Fruit fly (Drosophila melanogaster): ENCODE results near the gene CG7920.
A peak's percentile ranks its signal among the peaks of the same experiment; 100 is the strongest.

The CG7920 gene

DNA sequence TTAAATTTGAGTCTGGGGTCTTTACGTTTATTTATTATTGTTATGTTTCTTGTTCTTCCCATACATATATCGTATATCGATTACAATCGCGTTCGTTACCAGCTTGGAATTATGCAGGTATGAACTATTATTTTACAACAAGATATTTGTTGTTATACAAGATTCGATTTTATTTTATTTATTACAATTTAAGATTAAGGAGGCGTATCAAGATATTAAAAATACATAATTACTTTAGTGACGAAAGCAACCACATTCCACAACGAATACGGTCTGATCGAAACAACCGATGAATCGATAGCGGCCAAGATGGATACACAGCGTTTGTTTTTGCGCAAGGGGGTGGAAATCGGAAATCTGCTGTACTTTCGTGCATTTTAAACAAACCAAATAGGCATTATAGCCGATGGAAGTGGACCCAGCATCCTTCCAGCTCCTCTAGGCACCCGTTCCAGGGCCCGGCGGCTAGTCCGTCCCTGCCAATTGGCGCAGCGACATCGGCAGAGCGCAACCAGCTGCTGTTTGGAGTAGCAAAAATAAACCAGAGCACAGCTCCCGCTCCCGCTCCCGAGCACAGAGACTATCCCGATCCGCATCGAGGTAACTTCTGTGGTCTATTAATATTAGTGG lies 17.4 kb downstream of the CG7920 start, which contains the start of the genes CG15525 and CG11504 (continued):
- TF ChIP-seq da (GFP tag; optimal IDR thresholded peaks at IDR 0.05) (no peak), Rfx (GFP tag; IDR thresholded peaks at IDR 0.05) (peak; percentile 72), CG11247 (GFP tag; IDR thresholded peaks at IDR 0.05) (no peak), maf-S (GFP tag; optimal IDR thresholded peaks at IDR 0.05) (no peak), chn (GFP tag; optimal IDR thresholded peaks at IDR 0.05) (peak; percentile 47), sens-2 (GFP tag; IDR thresholded peaks at IDR 0.05) (no peak), CG14710 (tag; optimal IDR thresholded peaks at IDR 0.05) (peak; percentile 72), CG4404 (GFP tag; IDR thresholded peaks at IDR 0.05) (no peak), trh (GFP tag; optimal IDR thresholded peaks at IDR 0.05) (no peak), CG16815 (GFP tag; optimal IDR thresholded peaks at IDR 0.05) (no peak), abd-A (tag; optimal IDR thresholded peaks at IDR 0.05) (no peak), B-H1 (GFP tag; IDR thresholded peaks at IDR 0.05) (no peak), Optix (GFP tag; IDR thresholded peaks at IDR 0.05) (0 out of 3 replicates have a peak, but pooled peaks have one; percentile 47), Scr (GFP tag; IDR thresholded peaks at IDR 0.05; ENCODE audit: partially characterized antibody) (peak; percentile 92), shn (GFP tag; optimal IDR thresholded peaks at IDR 0.05) (peak; percentile 51), CG13296 (GFP tag; optimal IDR thresholded peaks at IDR 0.05) (no peak), her (GFP tag; optimal IDR thresholded peaks at IDR 0.05) (no peak), Hey (tag; optimal IDR thresholded peaks at IDR 0.05) (no peak), CG12942 (GFP tag; optimal IDR thresholded peaks at IDR 0.05) (peak; percentile 26), C15 (GFP tag; IDR thresholded peaks at IDR 0.05) (no peak), CG4617 (GFP tag; optimal IDR thresholded peaks at IDR 0.05; ENCODE audit: borderline replicate concordance) (peak; percentile 96), CG7963 (GFP tag; IDR thresholded peaks at IDR 0.05; ENCODE audit: partially characterized antibody) (peak; percentile 54; the same call in 2 of the 3 replicates), CG8281 (tag; optimal IDR thresholded peaks at IDR 0.05) (no peak), Antp (GFP tag; optimal IDR thresholded peaks at IDR 0.05) (peak; percentile 32), Mrtf (GFP tag; IDR thresholded peaks at IDR 0.05) (no peak), Gsc (GFP tag; IDR thresholded peaks at IDR 0.05) (no peak), Dref (GFP tag; IDR thresholded peaks at IDR 0.05) (peak; percentile 90), GATAe (GFP tag; conservative IDR thresholded peaks at IDR 0.05) (no peak), ems (GFP tag; optimal IDR thresholded peaks at IDR 0.05) (peak; percentile 46), wdn (GFP tag; IDR thresholded peaks at IDR 0.05) (no peak), Six4 (GFP tag; optimal IDR thresholded peaks at IDR 0.05) (no peak), unc-4 (GFP tag; IDR thresholded peaks at IDR 0.05; ENCODE audit: partially characterized antibody) (peak; percentile 91), CG13894 (tag; optimal IDR thresholded peaks at IDR 0.05) (no peak), CG34376 (GFP tag; optimal IDR thresholded peaks at IDR 0.05) (no peak), dan (GFP tag; IDR thresholded peaks at IDR 0.05) (no peak), btn (GFP tag; optimal IDR thresholded peaks at IDR 0.05) (no peak), hb (GFP tag; IDR thresholded peaks at IDR 0.05; ENCODE audit: partially characterized antibody) (peak; percentile 90), pfk (GFP tag; optimal IDR thresholded peaks at IDR 0.05) (no peak), CG11398 (GFP tag; optimal IDR thresholded peaks at IDR 0.05) (no peak), CG2202 (tag; optimal IDR thresholded peaks at IDR 0.05) (no peak), pzg (GFP tag; optimal IDR thresholded peaks at IDR 0.05) (peak; percentile 63), CG17829 (tag; optimal IDR thresholded peaks at IDR 0.05) (peak; percentile 43), Nf-YC (tag; optimal IDR thresholded peaks at IDR 0.05) (no peak), slou (GFP tag; optimal IDR thresholded peaks at IDR 0.05) (no peak), crc (GFP tag; optimal IDR thresholded peaks at IDR 0.05) (no peak), CG15696 (tag; optimal IDR thresholded peaks at IDR 0.05) (no peak), tin (GFP tag; optimal IDR thresholded peaks at IDR 0.05) (peak; percentile 41), fd96Cb (tag; optimal IDR thresholded peaks at IDR 0.05) (peak; percentile 33), salm (tag; optimal IDR thresholded peaks at IDR 0.05) (no peak), wor (GFP tag; IDR thresholded peaks at IDR 0.05) (no peak), CG2120 (GFP tag; optimal IDR thresholded peaks at IDR 0.05) (peak; percentile 75)
